Fruit fly (Drosophila melanogaster) whole organism, adult: ENCODE measurements around the gene CG8916.

ENCODE experiments used
- CG11617 ChIP-seq: fragments of 200-800 bp; sonication (Bioruptor generic); optimal IDR thresholded peaks from 2 replicates; lab custom pipeline; 2017; ENCODE audit warnings: mild to moderate bottlenecking, missing biosample characterization, missing genetic modification reagents, missing genetic modification characterization
- CG12768 ChIP-seq: fragments of 200-800 bp; sonication (Bioruptor generic); optimal IDR thresholded peaks from 2 replicates; lab custom pipeline; 2017; ENCODE audit warnings: missing biosample characterization, missing genetic modification characterization, mild to moderate bottlenecking, moderate library complexity, missing genetic modification reagents
- CG14711 ChIP-seq: fragments of 200-800 bp; sonication (Bioruptor generic); optimal IDR thresholded peaks from 2 replicates; lab custom pipeline; 2018; ENCODE audit warnings: missing biosample characterization, mild to moderate bottlenecking, missing genetic modification characterization, moderate library complexity
- CG5204 ChIP-seq: fragments of 200-800 bp; sonication (Bioruptor generic); optimal IDR thresholded peaks from 2 replicates; lab custom pipeline; 2016; ENCODE audit warnings: missing biosample characterization, missing genetic modification characterization
- CG7045 ChIP-seq: fragments of 200-800 bp; sonication (Bioruptor generic); optimal IDR thresholded peaks from 2 replicates; lab custom pipeline; 2017; ENCODE audit warnings: missing biosample characterization, mild to moderate bottlenecking, missing genetic modification characterization
- Hr96 ChIP-seq: fragments of 200-800 bp; sonication (Bioruptor generic); optimal IDR thresholded peaks from 2 replicates; lab custom pipeline; 2016; ENCODE audit warnings: missing biosample characterization, missing genetic modification characterization
- bab1 ChIP-seq: fragments of 200-800 bp; sonication (Bioruptor generic); optimal IDR thresholded peaks from 3 replicates; lab custom pipeline; 2019; ENCODE audit warnings: missing biosample characterization, mild to moderate bottlenecking, missing genetic modification characterization, moderate library complexity
- kay ChIP-seq: fragments of 200-800 bp; sonication (Bioruptor generic); peaks from one replicate; lab custom pipeline; 2016; ENCODE audit warnings: missing biosample characterization, missing genetic modification characterization, borderline replicate concordance
- pad ChIP-seq: fragments of 200-800 bp; sonication (Bioruptor generic); optimal IDR thresholded peaks from 3 replicates; lab custom pipeline; 2017; ENCODE audit warnings: missing biosample characterization, missing genetic modification characterization, mild to moderate bottlenecking, moderate library complexity, missing genetic modification reagents
- tj ChIP-seq: fragments of 200-800 bp; sonication (Bioruptor generic); optimal IDR thresholded peaks from 3 replicates; lab custom pipeline; 2017; ENCODE audit warnings: missing biosample characterization, mild to moderate bottlenecking, missing genetic modification characterization, moderate library complexity
- toe ChIP-seq: fragments of 200-800 bp; sonication (Bioruptor generic); optimal IDR thresholded peaks from 2 replicates; lab custom pipeline; 2016; ENCODE audit warnings: missing biosample characterization, missing genetic modification characterization

DNA sequence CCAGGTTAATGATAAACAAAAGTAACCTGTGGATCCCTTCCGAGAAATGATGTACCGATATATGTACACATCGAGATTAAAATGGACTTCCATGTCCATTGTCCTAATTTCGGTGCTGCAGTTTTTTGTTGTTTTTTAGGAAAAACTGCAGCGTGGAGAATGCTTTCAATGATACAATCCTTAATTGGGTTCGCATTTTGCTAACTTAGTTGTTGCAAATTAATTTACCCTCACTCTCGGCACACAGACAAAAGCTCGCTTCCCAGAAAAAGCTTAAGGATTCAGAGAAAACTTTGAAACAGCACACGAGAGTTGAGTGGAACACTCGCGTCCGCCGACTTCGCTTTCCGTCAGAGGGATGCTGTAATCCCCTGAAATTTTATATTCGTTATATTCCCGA lies 11.2 kb upstream of the CG8916 start, which contains the start of gene Lrp4:
- TF ChIP-seq CG5204 (no peak), CG12768 (no peak), pad (no peak), kay (GFP tag; lab: Kevin White, UChicago) (no peak), Hr96 (no peak), CG11617 (no peak), bab1 (GFP tag; lab: Kevin White, UChicago) (no peak), toe (GFP tag; lab: Kevin White, UChicago) (no peak), tj (GFP tag; lab: Kevin White, UChicago) (no peak), CG7045 (GFP tag; lab: Kevin White, UChicago) (no peak), CG14711 (tag; lab: Kevin White, UChicago) (no peak)
